Fruit fly (Drosophila melanogaster): ENCODE data around the gene CG12375.

DNA sequence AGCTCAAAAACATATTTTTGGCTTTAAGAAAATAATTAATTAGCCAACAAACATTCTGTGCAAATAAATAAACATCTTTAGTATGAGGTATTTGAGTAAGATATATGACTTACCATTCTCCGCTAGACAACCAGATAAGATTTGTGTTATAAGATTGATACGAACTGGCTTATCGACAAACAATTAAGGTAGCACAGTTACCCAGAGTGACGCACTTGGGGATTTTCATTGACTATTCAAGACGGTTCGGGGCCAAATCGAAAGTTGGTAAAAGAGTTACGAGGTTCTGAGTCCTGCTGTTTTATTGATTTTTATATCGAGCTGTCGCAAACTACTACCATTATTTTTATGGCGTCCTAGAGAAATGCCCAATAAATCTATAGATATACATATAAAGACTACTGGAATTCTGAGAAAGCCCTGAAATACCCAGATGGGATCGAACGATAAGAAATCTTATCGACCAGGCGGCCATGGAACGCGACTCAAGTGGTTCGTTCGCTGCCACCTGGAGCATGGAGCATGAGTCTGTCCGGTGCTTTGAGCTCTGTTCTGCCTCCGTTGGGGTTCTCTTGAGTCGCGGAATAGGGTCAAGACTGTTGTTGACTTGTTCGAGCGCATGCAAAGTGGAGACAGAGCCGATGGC is 3.4 kb upstream of the CG12375 start:
- TF ChIP-seq Lpt (GFP tag; optimal IDR thresholded peaks at IDR 0.05) (no peak), Sox15 (GFP tag; optimal IDR thresholded peaks at IDR 0.05) (no peak), Hr4 (GFP tag; optimal IDR thresholded peaks at IDR 0.05) (no peak)

All from whole organism, prepupa.